Worm (Caenorhabditis elegans) whole organism, L1 larva: ENCODE measurements around the gene rpn-1.

Experiments used
- nhr-11 ChIP-seq: fragments of 150-350 bp; optimal IDR thresholded peaks from 2 replicates; lab custom pipeline; 2014; ENCODE audit warnings: missing biosample characterization, missing genetic modification characterization
- nhr-47 ChIP-seq: sonication (generic microtip); optimal IDR thresholded peaks from 2 replicates; lab custom pipeline; 2016; ENCODE audit warnings: mild to moderate bottlenecking, missing genetic modification characterization, moderate library complexity, missing compliant biosample characterization
- tbx-2 ChIP-seq: sonication (generic microtip); optimal IDR thresholded peaks from 2 replicates; lab custom pipeline; 2016; ENCODE audit warnings: missing genetic modification characterization, missing compliant biosample characterization

ce11 chrIV:6905428-6905827 is 4.3 kb downstream of the rpn-1 start:
- no peak for TF ChIP-seq nhr-47 (tag; lab: Kevin White, UChicago)
- TF ChIP-seq nhr-11, result no peak
- TF ChIP-seq tbx-2 (tag; lab: Kevin White, UChicago), result no peak
